Fruit fly (Drosophila melanogaster) whole organism, prepupa: ENCODE data around the gene CG31550.
A peak's percentile ranks its signal among the peaks of the same experiment; 100 is the strongest.

Source experiments
- Blimp-1 ChIP-seq: fragments of 200-800 bp; sonication (Bioruptor generic); optimal IDR thresholded peaks from 3 replicates; lab custom pipeline; 2017; ENCODE audit warnings: missing biosample characterization, missing genetic modification characterization, mild to moderate bottlenecking, moderate library complexity, missing genetic modification reagents
- CG10631 ChIP-seq: fragments of 200-800 bp; sonication (Bioruptor generic); optimal IDR thresholded peaks from 2 replicates; lab custom pipeline; 2016; ENCODE audit warnings: missing biosample characterization, missing genetic modification characterization
- CG10669 ChIP-seq: fragments of 200-800 bp; sonication (Bioruptor generic); optimal IDR thresholded peaks from 3 replicates; lab custom pipeline; 2018; ENCODE audit warnings: missing biosample characterization, mild to moderate bottlenecking, missing genetic modification characterization, moderate library complexity
- CG11294 ChIP-seq: fragments of 200-800 bp; sonication (Bioruptor generic); IDR thresholded peaks from 2 replicates; pipeline ENCODE4 v1.3.6; 2022; ENCODE audit warnings: missing biosample characterization, missing genetic modification characterization
- CG11762 ChIP-seq: fragments of 200-800 bp; sonication (Bioruptor generic); optimal IDR thresholded peaks from 3 replicates; lab custom pipeline; 2016; ENCODE audit warnings: missing biosample characterization, missing genetic modification characterization; ENCODE audit not compliant: insufficient read depth
- CG11902 ChIP-seq: fragments of 200-800 bp; sonication (Bioruptor generic); optimal IDR thresholded peaks from 3 replicates; lab custom pipeline; 2016; ENCODE audit warnings: missing biosample characterization, missing genetic modification characterization
- CG15336 ChIP-seq: fragments of 200-800 bp; sonication (Bioruptor generic); IDR thresholded peaks from 2 replicates; pipeline ENCODE4 v1.3.6; 2022; ENCODE audit warnings: missing biosample characterization, missing genetic modification characterization
- CG1621 ChIP-seq: fragments of 200-800 bp; sonication (Bioruptor generic); optimal IDR thresholded peaks from 3 replicates; lab custom pipeline; 2018; ENCODE audit warnings: missing biosample characterization, mild to moderate bottlenecking, missing genetic modification characterization
- CG16779 ChIP-seq: fragments of 200-800 bp; sonication (Bioruptor generic); optimal IDR thresholded peaks from 3 replicates; lab custom pipeline; 2017; ENCODE audit warnings: missing biosample characterization, mild to moderate bottlenecking, missing genetic modification characterization
- CG3032 ChIP-seq: fragments of 200-800 bp; optimal IDR thresholded peaks from 2 replicates; lab custom pipeline; 2019; ENCODE audit warnings: missing biosample characterization, mild to moderate bottlenecking, missing genetic modification characterization, moderate library complexity
- CG31627 ChIP-seq: fragments of 200-800 bp; sonication (Bioruptor generic); optimal IDR thresholded peaks from 3 replicates; lab custom pipeline; 2016; ENCODE audit warnings: missing biosample characterization, missing genetic modification characterization
- CG32006 ChIP-seq: fragments of 200-800 bp; sonication (Bioruptor generic); optimal IDR thresholded peaks from 3 replicates; lab custom pipeline; 2017; ENCODE audit warnings: missing biosample characterization, mild to moderate bottlenecking, missing genetic modification characterization
- CG34406 ChIP-seq: fragments of 200-800 bp; sonication (Bioruptor generic); optimal IDR thresholded peaks from 3 replicates; lab custom pipeline; 2016; ENCODE audit warnings: missing biosample characterization, missing genetic modification characterization
- CG3919 ChIP-seq: fragments of 200-800 bp; sonication (Bioruptor generic); optimal IDR thresholded peaks from 3 replicates; lab custom pipeline; 2016; ENCODE audit warnings: missing biosample characterization, missing genetic modification characterization
- CG4318 ChIP-seq: fragments of 200-800 bp; sonication (Bioruptor generic); optimal IDR thresholded peaks from 3 replicates; lab custom pipeline; 2017; ENCODE audit warnings: missing biosample characterization, mild to moderate bottlenecking, missing genetic modification characterization
- CG6163 ChIP-seq: fragments of 200-800 bp; sonication (Bioruptor generic); IDR thresholded peaks from 3 replicates; pipeline ENCODE4 v1.3.6; 2022; ENCODE audit warnings: missing biosample characterization, missing genetic modification characterization
- CG6792 ChIP-seq: fragments of 200-800 bp; sonication (Bioruptor generic); optimal IDR thresholded peaks from 3 replicates; lab custom pipeline; 2016; ENCODE audit warnings: missing biosample characterization, missing genetic modification characterization
- CG6808 ChIP-seq: fragments of 200-800 bp; sonication (Bioruptor generic); optimal IDR thresholded peaks from 3 replicates; lab custom pipeline; 2017; ENCODE audit warnings: missing biosample characterization, missing genetic modification characterization, mild to moderate bottlenecking, moderate library complexity, missing genetic modification reagents
- CG7368 ChIP-seq: fragments of 200-800 bp; sonication (Bioruptor generic); optimal IDR thresholded peaks from 3 replicates; lab custom pipeline; 2016; ENCODE audit warnings: missing biosample characterization, missing genetic modification characterization
- CG8119 ChIP-seq: fragments of 200-800 bp; sonication (Bioruptor generic); IDR thresholded peaks from 3 replicates; pipeline ENCODE4 v1.3.6; 2022; ENCODE audit warnings: missing biosample characterization, missing genetic modification characterization
- CG8319 ChIP-seq: fragments of 200-800 bp; sonication (Bioruptor generic); optimal IDR thresholded peaks from 3 replicates; lab custom pipeline; 2016; ENCODE audit warnings: missing biosample characterization, missing genetic modification characterization
- CG8632 ChIP-seq: fragments of 200-800 bp; sonication (Bioruptor generic); optimal IDR thresholded peaks from 3 replicates; lab custom pipeline; 2016; ENCODE audit warnings: missing biosample characterization, missing genetic modification characterization
- Eip75B ChIP-seq: fragments of 200-800 bp; sonication (Bioruptor generic); optimal IDR thresholded peaks from 3 replicates; lab custom pipeline; 2016; ENCODE audit warnings: missing biosample characterization, missing genetic modification characterization
- Eip78C ChIP-seq: fragments of 200-800 bp; sonication (Bioruptor generic); peaks from one replicate; lab custom pipeline; 2016; ENCODE audit warnings: missing biosample characterization, missing genetic modification characterization
- Eip93F ChIP-seq: fragments of 200-800 bp; sonication (Bioruptor generic); optimal IDR thresholded peaks from 2 replicates; lab custom pipeline; 2016; ENCODE audit warnings: missing biosample characterization, mild to moderate bottlenecking, missing genetic modification characterization
- Ets21C ChIP-seq: fragments of 200-800 bp; sonication (Bioruptor generic); optimal IDR thresholded peaks from 3 replicates; lab custom pipeline; 2016; ENCODE audit warnings: missing biosample characterization, missing genetic modification characterization
- Gug ChIP-seq: fragments of 200-800 bp; sonication (Bioruptor generic); IDR thresholded peaks from 2 replicates; pipeline ENCODE4 v1.3.6; 2022; ENCODE audit warnings: missing biosample characterization, missing genetic modification characterization
- Hr38 ChIP-seq: sonication (Bioruptor generic); optimal IDR thresholded peaks from 2 replicates; lab custom pipeline; 2016; ENCODE audit warnings: missing biosample characterization, missing genetic modification characterization
- Hr39 ChIP-seq: fragments of 200-800 bp; sonication (Bioruptor generic); optimal IDR thresholded peaks from 2 replicates; lab custom pipeline; 2016; ENCODE audit warnings: missing biosample characterization, missing genetic modification characterization
- Hr4 ChIP-seq: fragments of 200-800 bp; sonication (Bioruptor generic); optimal IDR thresholded peaks from 3 replicates; lab custom pipeline; 2016; ENCODE audit warnings: missing biosample characterization, missing genetic modification characterization
- Lpt ChIP-seq: fragments of 200-800 bp; sonication (Bioruptor generic); optimal IDR thresholded peaks from 3 replicates; lab custom pipeline; 2016; ENCODE audit warnings: missing biosample characterization, missing genetic modification characterization
- Met ChIP-seq: fragments of 200-800 bp; sonication (Bioruptor generic); optimal IDR thresholded peaks from 3 replicates; lab custom pipeline; 2016; ENCODE audit warnings: missing biosample characterization, missing genetic modification characterization
- OdsH ChIP-seq: fragments of 200-800 bp; sonication (Bioruptor generic); optimal IDR thresholded peaks from 3 replicates; lab custom pipeline; 2016; ENCODE audit warnings: missing biosample characterization, missing genetic modification characterization
- Smox ChIP-seq: fragments of 200-800 bp; sonication (Bioruptor generic); optimal IDR thresholded peaks from 3 replicates; lab custom pipeline; 2016; ENCODE audit warnings: missing biosample characterization, missing genetic modification characterization
- Sox102F ChIP-seq: fragments of 200-800 bp; sonication (Bioruptor generic); optimal IDR thresholded peaks from 2 replicates; lab custom pipeline; 2016; ENCODE audit warnings: missing biosample characterization, mild to moderate bottlenecking, missing genetic modification characterization
- Sox14 ChIP-seq: fragments of 200-800 bp; sonication (Bioruptor generic); optimal IDR thresholded peaks from 3 replicates; lab custom pipeline; 2016; ENCODE audit warnings: missing biosample characterization, missing genetic modification characterization
- Sox15 ChIP-seq: fragments of 200-800 bp; sonication (Bioruptor generic); optimal IDR thresholded peaks from 3 replicates; lab custom pipeline; 2016; ENCODE audit warnings: missing biosample characterization, missing genetic modification characterization
- achi ChIP-seq: fragments of 200-800 bp; sonication (Bioruptor generic); optimal IDR thresholded peaks from 3 replicates; lab custom pipeline; 2016; ENCODE audit warnings: missing biosample characterization, missing genetic modification characterization
- acj6 ChIP-seq: fragments of 200-800 bp; sonication (Bioruptor generic); optimal IDR thresholded peaks from 3 replicates; lab custom pipeline; 2016; ENCODE audit warnings: missing biosample characterization, missing genetic modification characterization
- cyc ChIP-seq: fragments of 200-800 bp; sonication (Bioruptor generic); optimal IDR thresholded peaks from 3 replicates; lab custom pipeline; 2016; ENCODE audit warnings: missing biosample characterization, missing genetic modification characterization
- dac ChIP-seq: fragments of 200-800 bp; sonication (Bioruptor generic); optimal IDR thresholded peaks from 2 replicates; lab custom pipeline; 2017; ENCODE audit warnings: missing biosample characterization, mild to moderate bottlenecking, missing genetic modification characterization
- dsx ChIP-seq: fragments of 200-800 bp; optimal IDR thresholded peaks from 3 replicates; lab custom pipeline; 2019; ENCODE audit warnings: missing biosample characterization, mild to moderate bottlenecking, missing genetic modification characterization, moderate library complexity; ENCODE audit not compliant: poor library complexity, severe bottlenecking
- eg ChIP-seq: fragments of 200-800 bp; sonication (Bioruptor generic); IDR thresholded peaks from 3 replicates; pipeline ENCODE4 v1.3.6; 2022; ENCODE audit warnings: missing biosample characterization, missing genetic modification characterization
- fd59A ChIP-seq: fragments of 200-800 bp; sonication (Bioruptor generic); optimal IDR thresholded peaks from 2 replicates; lab custom pipeline; 2017; ENCODE audit warnings: missing biosample characterization, mild to moderate bottlenecking, missing genetic modification characterization, missing genetic modification reagents
- fd85E ChIP-seq: fragments of 200-800 bp; sonication (Bioruptor generic); optimal IDR thresholded peaks from 3 replicates; lab custom pipeline; 2016; ENCODE audit warnings: missing biosample characterization, missing genetic modification characterization
- fkh ChIP-seq: fragments of 200-800 bp; sonication (Bioruptor generic); optimal IDR thresholded peaks from 3 replicates; lab custom pipeline; 2017; ENCODE audit warnings: missing biosample characterization, mild to moderate bottlenecking, missing genetic modification characterization, moderate library complexity
- lz ChIP-seq: fragments of 200-800 bp; sonication (Bioruptor generic); optimal IDR thresholded peaks from 3 replicates; lab custom pipeline; 2016; ENCODE audit warnings: missing biosample characterization, missing genetic modification characterization
- net ChIP-seq: fragments of 200-800 bp; sonication (Bioruptor generic); optimal IDR thresholded peaks from 3 replicates; lab custom pipeline; 2016; ENCODE audit warnings: missing biosample characterization, missing genetic modification characterization
- pdm3 ChIP-seq: fragments of 200-800 bp; sonication (Bioruptor generic); optimal IDR thresholded peaks from 3 replicates; lab custom pipeline; 2016; ENCODE audit warnings: missing biosample characterization, missing genetic modification characterization
- salr ChIP-seq, 2 experiments: fragments of 200-800 bp; sonication (Bioruptor generic); optimal IDR thresholded peaks; 3 replicates each; lab custom pipeline; 2016 to 2018; ENCODE audit warnings: missing biosample characterization in 2 of 2, missing genetic modification characterization in 2 of 2, mild to moderate bottlenecking in 1 of 2
- spab ChIP-seq: fragments of 200-800 bp; sonication (Bioruptor generic); optimal IDR thresholded peaks from 2 replicates; lab custom pipeline; 2017; ENCODE audit warnings: missing biosample characterization, mild to moderate bottlenecking, missing genetic modification characterization, missing genetic modification reagents
- ss ChIP-seq, 2 experiments: fragments of 200-800 bp; sonication (Bioruptor generic); optimal IDR thresholded peaks; 2 replicates in 1 of 2; 3 replicates in 1 of 2; lab custom pipeline; 2017 to 2018; ENCODE audit warnings: mild to moderate bottlenecking in 2 of 2, missing biosample characterization in 2 of 2, missing genetic modification characterization in 2 of 2, moderate library complexity in 1 of 2
- vri ChIP-seq: fragments of 200-800 bp; sonication (Bioruptor generic); optimal IDR thresholded peaks from 3 replicates; lab custom pipeline; 2016; ENCODE audit warnings: missing biosample characterization, mild to moderate bottlenecking, missing genetic modification characterization

Gene CG31550

dm6 chr3R:5485295-5485718 lies at the start of gene CG31550:
CG31550 (plus strand) TSS chr3R:5485543.
- TF ChIP-seq dac = no peak
- peak; percentile 46 for TF ChIP-seq net (GFP tag; lab: Kevin White, UChicago)
- peak; percentile 39 for TF ChIP-seq CG6792 (GFP tag; lab: Kevin White, UChicago)
- no peak for TF ChIP-seq CG10669 (GFP tag; lab: Kevin White, UChicago)
- no peak for TF ChIP-seq spab (GFP tag; lab: Kevin White, UChicago)
- no peak for TF ChIP-seq CG6808
- no peak for TF ChIP-seq salr (GFP tag; optimal IDR thresholded peaks at IDR 0.05; lab: Kevin White, UChicago)
- TF ChIP-seq CG31627 = peak; percentile 62
- TF ChIP-seq CG32006 (GFP tag; lab: Kevin White, UChicago) = no peak
- TF ChIP-seq CG11902 = peak; percentile 28
- no peak for TF ChIP-seq Eip75B
- peak; percentile 72 for TF ChIP-seq CG8119 (GFP tag; lab: Robert Waterston, UW)
- no peak for TF ChIP-seq Hr4 (GFP tag; lab: Kevin White, UChicago)
- TF ChIP-seq Gug (GFP tag; lab: Robert Waterston, UW) = peak; percentile 55
- TF ChIP-seq Eip78C = no peak
- no peak for TF ChIP-seq CG11762 (GFP tag; lab: Kevin White, UChicago)
- no peak for TF ChIP-seq Sox102F (GFP tag; lab: Kevin White, UChicago)
- no peak for TF ChIP-seq Blimp-1 (GFP tag; lab: Kevin White, UChicago)
- TF ChIP-seq CG3919 (GFP tag; lab: Kevin White, UChicago) = no peak
- no peak for TF ChIP-seq fd85E (GFP tag; lab: Kevin White, UChicago)
- no peak for TF ChIP-seq ss (GFP tag; optimal IDR thresholded peaks at IDR 0.05; lab: Kevin White, UChicago)
- peak; percentile 47 for TF ChIP-seq CG15336 (GFP tag; lab: Robert Waterston, UW)
- peak; percentile 38 for TF ChIP-seq Smox
- TF ChIP-seq OdsH = no peak
- TF ChIP-seq CG1621 = no peak
- TF ChIP-seq CG7368 (GFP tag; lab: Kevin White, UChicago) = no peak
- no peak for TF ChIP-seq Sox14 (GFP tag; lab: Kevin White, UChicago)
- no peak for TF ChIP-seq Met
- TF ChIP-seq dsx (GFP tag; lab: Kevin White, UChicago) = no peak
- peak; percentile 66 for TF ChIP-seq eg (GFP tag; lab: Robert Waterston, UW)
- peak; percentile 55 for TF ChIP-seq Hr39 (GFP tag; lab: Kevin White, UChicago)
- no peak for TF ChIP-seq CG8319 (GFP tag; lab: Kevin White, UChicago)
- peak; percentile 12; the same call in 1 of the 2 replicates for TF ChIP-seq CG11294 (GFP tag; lab: Robert Waterston, UW)
- TF ChIP-seq Hr38 = no peak
- no peak for TF ChIP-seq pdm3 (GFP tag; lab: Kevin White, UChicago)
- TF ChIP-seq achi (GFP tag; lab: Kevin White, UChicago) = no peak
- no peak for TF ChIP-seq fkh (GFP tag; lab: Kevin White, UChicago)
- no peak for TF ChIP-seq CG4318 (GFP tag; lab: Kevin White, UChicago)
- no peak for TF ChIP-seq fd59A (GFP tag; lab: Kevin White, UChicago)
- peak; percentile 47 for TF ChIP-seq CG8632
- TF ChIP-seq Sox15 (GFP tag; lab: Kevin White, UChicago) = peak; percentile 39
- peak; percentile 58 for TF ChIP-seq cyc
- TF ChIP-seq CG3032 (tag; lab: Kevin White, UChicago) = peak; percentile 69
- TF ChIP-seq lz (GFP tag; lab: Kevin White, UChicago) = peak; percentile 53
- TF ChIP-seq Ets21C = no peak
- peak; percentile 58 for TF ChIP-seq acj6
- TF ChIP-seq CG10631 (GFP tag; lab: Kevin White, UChicago) = peak; percentile 73
- no peak for TF ChIP-seq vri (GFP tag; lab: Kevin White, UChicago)
- TF ChIP-seq CG6163 (GFP tag; lab: Robert Waterston, UW) = peak; percentile 52; the same call in 1 of the 3 replicates
- TF ChIP-seq Eip93F (GFP tag; lab: Kevin White, UChicago) = no peak
- TF ChIP-seq Lpt (GFP tag; lab: Kevin White, UChicago) = peak; percentile 18
- TF ChIP-seq CG16779 (tag; lab: Kevin White, UChicago) = no peak
- peak; percentile 60 for TF ChIP-seq CG34406 (GFP tag; lab: Kevin White, UChicago)
